Fruit fly (Drosophila melanogaster) whole organism, prepupa: ENCODE data around the gene iav.

Experiments used
- Blimp-1 ChIP-seq: fragments of 200-800 bp; sonication (Bioruptor generic); optimal IDR thresholded peaks from 3 replicates; lab custom pipeline; 2017; ENCODE audit warnings: missing biosample characterization, missing genetic modification characterization, mild to moderate bottlenecking, moderate library complexity, missing genetic modification reagents
- CG10631 ChIP-seq: fragments of 200-800 bp; sonication (Bioruptor generic); optimal IDR thresholded peaks from 2 replicates; lab custom pipeline; 2016; ENCODE audit warnings: missing biosample characterization, missing genetic modification characterization
- CG11294 ChIP-seq: fragments of 200-800 bp; sonication (Bioruptor generic); IDR thresholded peaks from 2 replicates; pipeline ENCODE4 v1.3.6; 2022; ENCODE audit warnings: missing biosample characterization, missing genetic modification characterization
- CG11762 ChIP-seq: fragments of 200-800 bp; sonication (Bioruptor generic); optimal IDR thresholded peaks from 3 replicates; lab custom pipeline; 2016; ENCODE audit warnings: missing biosample characterization, missing genetic modification characterization; ENCODE audit not compliant: insufficient read depth
- CG11902 ChIP-seq: fragments of 200-800 bp; sonication (Bioruptor generic); optimal IDR thresholded peaks from 3 replicates; lab custom pipeline; 2016; ENCODE audit warnings: missing biosample characterization, missing genetic modification characterization
- CG15336 ChIP-seq: fragments of 200-800 bp; sonication (Bioruptor generic); IDR thresholded peaks from 2 replicates; pipeline ENCODE4 v1.3.6; 2022; ENCODE audit warnings: missing biosample characterization, missing genetic modification characterization
- CG1621 ChIP-seq: fragments of 200-800 bp; sonication (Bioruptor generic); optimal IDR thresholded peaks from 3 replicates; lab custom pipeline; 2018; ENCODE audit warnings: missing biosample characterization, mild to moderate bottlenecking, missing genetic modification characterization
- CG16779 ChIP-seq: fragments of 200-800 bp; sonication (Bioruptor generic); optimal IDR thresholded peaks from 3 replicates; lab custom pipeline; 2017; ENCODE audit warnings: missing biosample characterization, mild to moderate bottlenecking, missing genetic modification characterization
- CG3032 ChIP-seq: fragments of 200-800 bp; optimal IDR thresholded peaks from 2 replicates; lab custom pipeline; 2019; ENCODE audit warnings: missing biosample characterization, mild to moderate bottlenecking, missing genetic modification characterization, moderate library complexity
- CG31627 ChIP-seq: fragments of 200-800 bp; sonication (Bioruptor generic); optimal IDR thresholded peaks from 3 replicates; lab custom pipeline; 2016; ENCODE audit warnings: missing biosample characterization, missing genetic modification characterization
- CG3919 ChIP-seq: fragments of 200-800 bp; sonication (Bioruptor generic); optimal IDR thresholded peaks from 3 replicates; lab custom pipeline; 2016; ENCODE audit warnings: missing biosample characterization, missing genetic modification characterization
- CG4318 ChIP-seq: fragments of 200-800 bp; sonication (Bioruptor generic); optimal IDR thresholded peaks from 3 replicates; lab custom pipeline; 2017; ENCODE audit warnings: missing biosample characterization, mild to moderate bottlenecking, missing genetic modification characterization
- CG7368 ChIP-seq: fragments of 200-800 bp; sonication (Bioruptor generic); optimal IDR thresholded peaks from 3 replicates; lab custom pipeline; 2016; ENCODE audit warnings: missing biosample characterization, missing genetic modification characterization
- CG8119 ChIP-seq: fragments of 200-800 bp; sonication (Bioruptor generic); IDR thresholded peaks from 3 replicates; pipeline ENCODE4 v1.3.6; 2022; ENCODE audit warnings: missing biosample characterization, missing genetic modification characterization
- CG8319 ChIP-seq: fragments of 200-800 bp; sonication (Bioruptor generic); optimal IDR thresholded peaks from 3 replicates; lab custom pipeline; 2016; ENCODE audit warnings: missing biosample characterization, missing genetic modification characterization
- Eip78C ChIP-seq: fragments of 200-800 bp; sonication (Bioruptor generic); peaks from one replicate; lab custom pipeline; 2016; ENCODE audit warnings: missing biosample characterization, missing genetic modification characterization
- Ets21C ChIP-seq: fragments of 200-800 bp; sonication (Bioruptor generic); optimal IDR thresholded peaks from 3 replicates; lab custom pipeline; 2016; ENCODE audit warnings: missing biosample characterization, missing genetic modification characterization
- Ets96B ChIP-seq: fragments of 200-800 bp; optimal IDR thresholded peaks from 2 replicates; lab custom pipeline; 2019; ENCODE audit warnings: missing biosample characterization, mild to moderate bottlenecking, missing genetic modification characterization, moderate library complexity
- Hr38 ChIP-seq: sonication (Bioruptor generic); optimal IDR thresholded peaks from 2 replicates; lab custom pipeline; 2016; ENCODE audit warnings: missing biosample characterization, missing genetic modification characterization
- Hr39 ChIP-seq: fragments of 200-800 bp; sonication (Bioruptor generic); optimal IDR thresholded peaks from 2 replicates; lab custom pipeline; 2016; ENCODE audit warnings: missing biosample characterization, missing genetic modification characterization
- Hr4 ChIP-seq: fragments of 200-800 bp; sonication (Bioruptor generic); optimal IDR thresholded peaks from 3 replicates; lab custom pipeline; 2016; ENCODE audit warnings: missing biosample characterization, missing genetic modification characterization
- Lpt ChIP-seq: fragments of 200-800 bp; sonication (Bioruptor generic); optimal IDR thresholded peaks from 3 replicates; lab custom pipeline; 2016; ENCODE audit warnings: missing biosample characterization, missing genetic modification characterization
- Met ChIP-seq: fragments of 200-800 bp; sonication (Bioruptor generic); optimal IDR thresholded peaks from 3 replicates; lab custom pipeline; 2016; ENCODE audit warnings: missing biosample characterization, missing genetic modification characterization
- OdsH ChIP-seq: fragments of 200-800 bp; sonication (Bioruptor generic); optimal IDR thresholded peaks from 3 replicates; lab custom pipeline; 2016; ENCODE audit warnings: missing biosample characterization, missing genetic modification characterization
- Smox ChIP-seq: fragments of 200-800 bp; sonication (Bioruptor generic); optimal IDR thresholded peaks from 3 replicates; lab custom pipeline; 2016; ENCODE audit warnings: missing biosample characterization, missing genetic modification characterization
- Sox102F ChIP-seq: fragments of 200-800 bp; sonication (Bioruptor generic); optimal IDR thresholded peaks from 2 replicates; lab custom pipeline; 2016; ENCODE audit warnings: missing biosample characterization, mild to moderate bottlenecking, missing genetic modification characterization
- Sox14 ChIP-seq: fragments of 200-800 bp; sonication (Bioruptor generic); optimal IDR thresholded peaks from 3 replicates; lab custom pipeline; 2016; ENCODE audit warnings: missing biosample characterization, missing genetic modification characterization
- Sox15 ChIP-seq: fragments of 200-800 bp; sonication (Bioruptor generic); optimal IDR thresholded peaks from 3 replicates; lab custom pipeline; 2016; ENCODE audit warnings: missing biosample characterization, missing genetic modification characterization
- achi ChIP-seq: fragments of 200-800 bp; sonication (Bioruptor generic); optimal IDR thresholded peaks from 3 replicates; lab custom pipeline; 2016; ENCODE audit warnings: missing biosample characterization, missing genetic modification characterization
- acj6 ChIP-seq: fragments of 200-800 bp; sonication (Bioruptor generic); optimal IDR thresholded peaks from 3 replicates; lab custom pipeline; 2016; ENCODE audit warnings: missing biosample characterization, missing genetic modification characterization
- cyc ChIP-seq: fragments of 200-800 bp; sonication (Bioruptor generic); optimal IDR thresholded peaks from 3 replicates; lab custom pipeline; 2016; ENCODE audit warnings: missing biosample characterization, missing genetic modification characterization
- dac ChIP-seq: fragments of 200-800 bp; sonication (Bioruptor generic); optimal IDR thresholded peaks from 2 replicates; lab custom pipeline; 2017; ENCODE audit warnings: missing biosample characterization, mild to moderate bottlenecking, missing genetic modification characterization
- dsx ChIP-seq: fragments of 200-800 bp; optimal IDR thresholded peaks from 3 replicates; lab custom pipeline; 2019; ENCODE audit warnings: missing biosample characterization, mild to moderate bottlenecking, missing genetic modification characterization, moderate library complexity; ENCODE audit not compliant: poor library complexity, severe bottlenecking
- eg ChIP-seq: fragments of 200-800 bp; sonication (Bioruptor generic); IDR thresholded peaks from 3 replicates; pipeline ENCODE4 v1.3.6; 2022; ENCODE audit warnings: missing biosample characterization, missing genetic modification characterization
- esn ChIP-seq: fragments of 200-800 bp; sonication (Bioruptor generic); optimal IDR thresholded peaks from 2 replicates; lab custom pipeline; 2016; ENCODE audit warnings: missing biosample characterization, mild to moderate bottlenecking, missing genetic modification characterization, moderate library complexity
- fd59A ChIP-seq: fragments of 200-800 bp; sonication (Bioruptor generic); optimal IDR thresholded peaks from 2 replicates; lab custom pipeline; 2017; ENCODE audit warnings: missing biosample characterization, mild to moderate bottlenecking, missing genetic modification characterization, missing genetic modification reagents
- fkh ChIP-seq: fragments of 200-800 bp; sonication (Bioruptor generic); optimal IDR thresholded peaks from 3 replicates; lab custom pipeline; 2017; ENCODE audit warnings: missing biosample characterization, mild to moderate bottlenecking, missing genetic modification characterization, moderate library complexity
- lz ChIP-seq: fragments of 200-800 bp; sonication (Bioruptor generic); optimal IDR thresholded peaks from 3 replicates; lab custom pipeline; 2016; ENCODE audit warnings: missing biosample characterization, missing genetic modification characterization
- net ChIP-seq: fragments of 200-800 bp; sonication (Bioruptor generic); optimal IDR thresholded peaks from 3 replicates; lab custom pipeline; 2016; ENCODE audit warnings: missing biosample characterization, missing genetic modification characterization
- pdm3 ChIP-seq: fragments of 200-800 bp; sonication (Bioruptor generic); optimal IDR thresholded peaks from 3 replicates; lab custom pipeline; 2016; ENCODE audit warnings: missing biosample characterization, missing genetic modification characterization
- salr ChIP-seq, 2 experiments: fragments of 200-800 bp; sonication (Bioruptor generic); optimal IDR thresholded peaks; 3 replicates each; lab custom pipeline; 2016 to 2018; ENCODE audit warnings: missing biosample characterization in 2 of 2, missing genetic modification characterization in 2 of 2, mild to moderate bottlenecking in 1 of 2
- ss ChIP-seq, 2 experiments: fragments of 200-800 bp; sonication (Bioruptor generic); optimal IDR thresholded peaks; 2 replicates in 1 of 2; 3 replicates in 1 of 2; lab custom pipeline; 2017 to 2018; ENCODE audit warnings: mild to moderate bottlenecking in 2 of 2, missing biosample characterization in 2 of 2, missing genetic modification characterization in 2 of 2, moderate library complexity in 1 of 2
- svp ChIP-seq: fragments of 200-800 bp; sonication (Bioruptor generic); peaks from one replicate; lab custom pipeline; 2016; ENCODE audit warnings: missing biosample characterization, missing genetic modification characterization
- topi ChIP-seq: fragments of 200-800 bp; sonication (Bioruptor generic); optimal IDR thresholded peaks from 3 replicates; lab custom pipeline; 2016; ENCODE audit warnings: missing biosample characterization, missing genetic modification characterization
- vri ChIP-seq: fragments of 200-800 bp; sonication (Bioruptor generic); optimal IDR thresholded peaks from 3 replicates; lab custom pipeline; 2016; ENCODE audit warnings: missing biosample characterization, mild to moderate bottlenecking, missing genetic modification characterization

Gene iav

DNA sequence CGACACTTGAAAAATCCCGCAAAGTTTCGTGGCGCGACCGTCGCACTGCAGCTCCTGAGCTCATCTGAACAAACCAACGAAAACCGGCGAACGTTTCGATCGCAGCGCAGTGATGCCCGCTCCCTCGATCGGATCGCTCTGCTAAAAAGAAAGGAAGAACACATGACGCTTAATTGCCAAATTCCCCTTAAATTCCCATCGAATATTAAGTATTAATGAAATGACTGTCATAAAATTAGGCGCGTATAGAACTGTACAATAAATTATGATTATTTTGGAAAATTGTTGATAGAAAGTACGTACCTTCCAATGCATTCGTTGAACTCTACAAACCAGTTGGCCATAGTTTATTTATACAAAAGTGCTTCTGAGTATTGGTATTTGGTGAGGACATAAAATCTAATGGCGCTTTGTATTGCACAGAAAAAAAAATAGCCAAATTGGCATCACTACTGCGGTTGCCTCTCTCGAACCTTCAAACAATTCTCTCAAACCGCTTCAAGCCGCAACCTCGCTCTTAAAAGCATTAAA lies 34.1 kb upstream of the iav start, which contains the start of gene shf:
shf (minus strand) TSS at position 51 of the 531 bp plus-strand sequence.
- TF ChIP-seq eg (GFP tag; lab: Robert Waterston, UW) (0 out of 3 replicates have a peak, but pooled peaks have one; percentile 32), dsx (GFP tag; lab: Kevin White, UChicago) (peak; percentile 6), salr (GFP tag; optimal IDR thresholded peaks at IDR 0.05; lab: Kevin White, UChicago) (no peak), CG31627 (GFP tag; lab: Kevin White, UChicago) (peak; percentile 3), svp (no peak), CG7368 (GFP tag; lab: Kevin White, UChicago) (peak; percentile 12), Sox102F (GFP tag; lab: Kevin White, UChicago) (peak; percentile 18), Hr39 (GFP tag; lab: Kevin White, UChicago) (no peak), achi (peak; percentile 39), topi (GFP tag; lab: Kevin White, UChicago) (peak; percentile 37), CG3919 (GFP tag; lab: Kevin White, UChicago) (no peak), Hr4 (peak; percentile 46), CG15336 (GFP tag; lab: Robert Waterston, UW) (peak; percentile 35; the same call in 1 of the 2 replicates), Eip78C (GFP tag; lab: Kevin White, UChicago) (peak; percentile 73), fd59A (GFP tag; lab: Kevin White, UChicago) (peak; percentile 4), lz (GFP tag; lab: Kevin White, UChicago) (peak; percentile 22), CG4318 (GFP tag; lab: Kevin White, UChicago) (no peak), CG8119 (peak; percentile 21; the same call in 1 of the 3 replicates), CG3032 (tag; lab: Kevin White, UChicago) (peak; percentile 20), fkh (GFP tag; lab: Kevin White, UChicago) (no peak), esn (GFP tag; lab: Kevin White, UChicago) (peak; percentile 56), Ets96B (tag; lab: Kevin White, UChicago) (peak; percentile 9), CG11902 (no peak), dac (GFP tag; lab: Kevin White, UChicago) (no peak)

DNA sequence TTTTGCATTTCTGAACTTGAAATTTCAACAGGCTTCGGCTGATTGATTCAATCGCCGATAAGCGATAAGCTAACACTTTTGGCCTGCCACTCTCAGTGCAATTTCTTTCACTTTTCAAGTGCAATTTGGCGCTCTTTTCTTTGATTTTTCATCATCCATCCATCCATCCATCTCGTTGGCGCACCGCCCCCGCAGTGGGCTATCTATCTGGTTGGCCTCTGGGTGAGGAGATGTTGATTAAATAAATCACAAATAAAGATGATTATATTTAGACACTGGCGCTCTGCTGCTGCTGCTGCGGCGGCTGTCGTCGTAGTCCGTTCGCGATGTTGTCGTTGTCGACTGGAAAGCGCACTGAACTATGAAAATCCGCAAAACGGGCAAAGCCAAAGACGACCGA lies 22.8 kb upstream of the iav start:
- peak; percentile 37 for TF ChIP-seq Eip78C (GFP tag; lab: Kevin White, UChicago)
- TF ChIP-seq svp: peak; percentile 97
- TF ChIP-seq Hr39 (GFP tag; lab: Kevin White, UChicago): no peak

DNA sequence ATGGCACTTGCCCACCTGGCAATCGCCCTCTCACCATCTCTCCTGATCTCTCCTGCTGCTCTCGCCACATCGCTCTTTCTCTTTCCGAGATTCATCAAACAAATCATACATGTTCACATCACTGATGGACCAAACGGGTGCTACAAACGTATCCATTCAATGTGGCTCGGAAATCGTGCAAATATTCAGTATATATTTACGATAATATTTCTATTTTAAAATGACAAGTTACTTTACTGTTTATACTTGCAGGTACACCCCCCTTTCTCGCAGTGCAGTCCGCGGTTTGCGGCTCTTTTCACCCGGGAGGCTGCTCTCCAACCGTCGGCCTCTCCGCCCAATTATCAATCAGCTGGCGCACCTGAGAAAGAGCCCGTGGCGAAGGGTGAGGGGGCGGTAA lies 22.2 kb upstream of the iav start:
- TF ChIP-seq net (peak; percentile 70), fd59A (GFP tag; lab: Kevin White, UChicago) (no peak), Sox14 (GFP tag; lab: Kevin White, UChicago) (peak; percentile 60), Sox15 (peak; percentile 38), cyc (GFP tag; lab: Kevin White, UChicago) (peak; percentile 75), ss (GFP tag; optimal IDR thresholded peaks at IDR 0.05; lab: Kevin White, UChicago) (no peak), CG1621 (tag; lab: Kevin White, UChicago) (peak; percentile 31), CG31627 (GFP tag; lab: Kevin White, UChicago) (peak; percentile 71), CG8319 (peak; percentile 35), vri (peak; percentile 57), CG10631 (GFP tag; lab: Kevin White, UChicago) (no peak), Met (GFP tag; lab: Kevin White, UChicago) (no peak), esn (GFP tag; lab: Kevin White, UChicago) (peak; percentile 77), CG11762 (peak; percentile 49), Blimp-1 (GFP tag; lab: Kevin White, UChicago) (no peak), Lpt (peak; percentile 69), CG4318 (GFP tag; lab: Kevin White, UChicago) (no peak), Smox (GFP tag; lab: Kevin White, UChicago) (no peak), CG16779 (tag; lab: Kevin White, UChicago) (peak; percentile 47), CG7368 (GFP tag; lab: Kevin White, UChicago) (peak; percentile 48), dsx (GFP tag; lab: Kevin White, UChicago) (no peak), CG11294 (GFP tag; lab: Robert Waterston, UW) (peak; percentile 70; the same call in 1 of the 2 replicates), CG3032 (tag; lab: Kevin White, UChicago) (peak; percentile 8), acj6 (peak; percentile 67), achi (peak; percentile 74), Ets21C (GFP tag; lab: Kevin White, UChicago) (peak; percentile 41), CG15336 (GFP tag; lab: Robert Waterston, UW) (peak; percentile 93), dac (GFP tag; lab: Kevin White, UChicago) (peak; percentile 87), Hr38 (no peak), OdsH (peak; percentile 75), lz (GFP tag; lab: Kevin White, UChicago) (peak; percentile 69), Hr39 (GFP tag; lab: Kevin White, UChicago) (no peak), Ets96B (tag; lab: Kevin White, UChicago) (peak; percentile 38), pdm3 (GFP tag; lab: Kevin White, UChicago) (no peak)
